Worm (Caenorhabditis elegans) whole organism, L4 larva: Measurements from ENCODE around the gene mlh-1.

Experiments used
- F37D6.2 ChIP-seq: sonication (generic microtip); optimal IDR thresholded peaks from 2 replicates; lab custom pipeline; 2016; ENCODE audit warnings: mild to moderate bottlenecking, missing genetic modification characterization, missing compliant biosample characterization
- R02D3.7 ChIP-seq: fragments of 150-350 bp; sonication (generic microtip); optimal IDR thresholded peaks from 3 replicates; lab custom pipeline; 2014; ENCODE audit warnings: missing biosample characterization, missing genetic modification characterization
- aha-1 ChIP-seq: fragments of 150-350 bp; peaks from one replicate; lab custom pipeline; 2014; ENCODE audit warnings: missing biosample characterization, missing genetic modification characterization
- ama-1 ChIP-seq: fragments of 150-350 bp; optimal IDR thresholded peaks from 2 replicates; lab custom pipeline; 2014; ENCODE audit warnings: inconsistent platforms, mixed read lengths
- ceh-28 ChIP-seq: fragments of 150-350 bp; optimal IDR thresholded peaks from 2 replicates; lab custom pipeline; 2014; ENCODE audit warnings: missing biosample characterization, missing genetic modification reagents, missing genetic modification characterization
- ceh-44 ChIP-seq: fragments of 200-800 bp; sonication (Bioruptor generic); IDR thresholded peaks from 2 replicates; pipeline ENCODE4 v1.3.6; 2022; ENCODE audit warnings: missing genetic modification reagents, missing genetic modification characterization, missing compliant biosample characterization
- ceh-62 ChIP-seq: sonication (generic microtip); optimal IDR thresholded peaks from 2 replicates; lab custom pipeline; 2017; ENCODE audit warnings: missing biosample characterization, missing genetic modification characterization
- ceh-82 ChIP-seq: sonication (generic microtip); optimal IDR thresholded peaks from 2 replicates; lab custom pipeline; 2017; ENCODE audit warnings: missing biosample characterization, missing genetic modification characterization
- ces-1 ChIP-seq: fragments of 150-350 bp; sonication (generic microtip); optimal IDR thresholded peaks from 4 replicates; lab custom pipeline; 2014; ENCODE audit warnings: missing biosample characterization, missing genetic modification reagents, missing genetic modification characterization
- ctbp-1 ChIP-seq: fragments of 200-800 bp; sonication (Bioruptor generic); IDR thresholded peaks from 2 replicates; pipeline ENCODE4 v1.3.6; 2022; ENCODE audit warnings: missing genetic modification reagents, missing genetic modification characterization, missing compliant biosample characterization
- daf-16 ChIP-seq, 3 experiments: sonication (generic microtip); optimal IDR thresholded peaks; 2 replicates each; lab custom pipeline; 2016 to 2017; ENCODE audit warnings: missing genetic modification characterization in 3 of 3, missing genetic modification reagents in 3 of 3, mild to moderate bottlenecking in 2 of 3, missing compliant biosample characterization in 2 of 3, missing biosample characterization in 1 of 3, moderate library complexity in 1 of 3
- dpl-1 ChIP-seq: fragments of 150-350 bp; optimal IDR thresholded peaks from 2 replicates; lab custom pipeline; 2014; ENCODE audit warnings: missing biosample characterization, missing genetic modification reagents, missing genetic modification characterization
- dve-1 ChIP-seq: sonication (generic microtip); optimal IDR thresholded peaks from 2 replicates; lab custom pipeline; 2017; ENCODE audit warnings: antibody characterized with exemption, mild to moderate bottlenecking, missing genetic modification characterization, missing compliant biosample characterization; ENCODE audit not compliant: insufficient read depth
- fkh-10 ChIP-seq: fragments of 150-350 bp; optimal IDR thresholded peaks from 2 replicates; lab custom pipeline; 2014; ENCODE audit warnings: missing biosample characterization, missing genetic modification reagents, missing genetic modification characterization
- gei-8 ChIP-seq: fragments of 200-800 bp; sonication (Bioruptor generic); optimal IDR thresholded peaks from 2 replicates; lab custom pipeline; 2018; ENCODE audit warnings: mild to moderate bottlenecking, missing genetic modification characterization, missing compliant biosample characterization
- hif-1 ChIP-seq, 2 experiments: sonication (generic microtip); optimal IDR thresholded peaks; 2 replicates each; lab custom pipeline; 2016 to 2017; ENCODE audit warnings: missing compliant biosample characterization in 2 of 2, missing genetic modification characterization in 2 of 2, missing genetic modification reagents in 2 of 2, missing genotype in 2 of 2, mild to moderate bottlenecking in 1 of 2
- hlh-11 ChIP-seq: fragments of 200-800 bp; sonication (Bioruptor generic); optimal IDR thresholded peaks from 2 replicates; lab custom pipeline; 2018; ENCODE audit warnings: mild to moderate bottlenecking, missing genetic modification characterization, missing compliant biosample characterization
- jun-1 ChIP-seq: fragments of 150-350 bp; optimal IDR thresholded peaks from 2 replicates; lab custom pipeline; 2014; ENCODE audit warnings: missing biosample characterization, missing genetic modification reagents, missing genetic modification characterization
- lim-7 ChIP-seq: fragments of 200-800 bp; sonication (Bioruptor generic); IDR thresholded peaks from 2 replicates; pipeline ENCODE4 v1.3.6; 2022; ENCODE audit warnings: missing genetic modification characterization, missing compliant biosample characterization
- lin-1 ChIP-seq: fragments of 200-800 bp; sonication (Bioruptor generic); IDR thresholded peaks from 2 replicates; pipeline ENCODE4 v1.3.6; 2022; ENCODE audit warnings: missing genetic modification reagents, missing genetic modification characterization, missing compliant biosample characterization
- lin-29 ChIP-seq: fragments of 200-800 bp; sonication (Bioruptor generic); IDR thresholded peaks from 2 replicates; pipeline ENCODE4 v1.3.6; 2022; ENCODE audit warnings: missing genetic modification reagents, missing genetic modification characterization, missing compliant biosample characterization
- lin-38 ChIP-seq: fragments of 200-800 bp; sonication (Bioruptor generic); IDR thresholded peaks from 2 replicates; pipeline ENCODE4 v1.3.6; 2022; ENCODE audit warnings: missing genetic modification reagents, missing genetic modification characterization, missing compliant biosample characterization
- madf-5 ChIP-seq, 2 experiments: fragments of 200-800 bp; sonication (Bioruptor generic); IDR thresholded peaks; 2 replicates each; pipeline ENCODE4 v1.3.6; 2022; ENCODE audit warnings: missing compliant biosample characterization in 2 of 2, missing genetic modification characterization in 2 of 2
- mdl-1 ChIP-seq, 2 experiments: fragments of 150-350 bp in 1 of 2; sonication (generic microtip) in 1 of 2; optimal IDR thresholded peaks; 2 replicates each; lab custom pipeline; 2014 to 2017; ENCODE audit warnings: missing biosample characterization in 2 of 2, missing genetic modification characterization in 2 of 2
- mes-2 ChIP-seq: sonication (generic microtip); optimal IDR thresholded peaks from 2 replicates; lab custom pipeline; 2016; ENCODE audit warnings: missing genotype, mild to moderate bottlenecking, missing genetic modification characterization, missing compliant biosample characterization; ENCODE audit not compliant: poor library complexity, severe bottlenecking
- nhr-10 ChIP-seq: fragments of 150-350 bp; optimal IDR thresholded peaks from 2 replicates; lab custom pipeline; 2014; ENCODE audit warnings: missing biosample characterization, missing genetic modification characterization
- nhr-25 ChIP-seq: sonication (generic microtip); optimal IDR thresholded peaks from 2 replicates; lab custom pipeline; 2017; ENCODE audit warnings: missing genetic modification characterization, mild to moderate bottlenecking, missing compliant biosample characterization, antibody characterized with exemption, moderate library complexity, borderline replicate concordance; ENCODE audit not compliant: insufficient read depth
- nhr-28 ChIP-seq: fragments of 150-350 bp; optimal IDR thresholded peaks from 2 replicates; lab custom pipeline; 2014; ENCODE audit warnings: missing biosample characterization, missing genetic modification characterization
- nhr-77 ChIP-seq: fragments of 150-350 bp; optimal IDR thresholded peaks from 2 replicates; lab custom pipeline; 2014; ENCODE audit warnings: missing biosample characterization, missing genetic modification characterization
- php-3 ChIP-seq: fragments of 200-800 bp; sonication (Bioruptor generic); IDR thresholded peaks from 2 replicates; pipeline ENCODE4 v1.3.6; 2022; ENCODE audit warnings: missing genetic modification reagents, missing genetic modification characterization, missing compliant biosample characterization
- pqm-1 ChIP-seq: sonication (generic microtip); optimal IDR thresholded peaks from 2 replicates; lab custom pipeline; 2017; ENCODE audit warnings: missing biosample characterization, missing genetic modification characterization
- rbr-2 ChIP-seq: sonication (generic microtip); optimal IDR thresholded peaks from 2 replicates; lab custom pipeline; 2016; ENCODE audit warnings: missing genotype, missing genetic modification characterization, missing compliant biosample characterization
- sdz-12 ChIP-seq: fragments of 200-800 bp; sonication (Bioruptor generic); optimal IDR thresholded peaks from 2 replicates; lab custom pipeline; 2018; ENCODE audit warnings: mild to moderate bottlenecking, missing genetic modification characterization, missing compliant biosample characterization
- set-16 ChIP-seq: fragments of 200-800 bp; sonication (Bioruptor generic); IDR thresholded peaks from 2 replicates; pipeline ENCODE4 v1.3.6; 2022; ENCODE audit warnings: missing genetic modification reagents, missing genetic modification characterization, missing compliant biosample characterization
- snpc-1.2 ChIP-seq: fragments of 200-800 bp; sonication (Bioruptor generic); IDR thresholded peaks from 2 replicates; pipeline ENCODE4 v1.3.6; 2022; ENCODE audit warnings: missing genetic modification reagents, missing genetic modification characterization, missing compliant biosample characterization
- spr-1 ChIP-seq: sonication (generic microtip); optimal IDR thresholded peaks from 2 replicates; lab custom pipeline; 2016; ENCODE audit warnings: mild to moderate bottlenecking, missing genetic modification characterization, missing compliant biosample characterization
- spr-3 ChIP-seq: fragments of 200-800 bp; sonication (Bioruptor generic); optimal IDR thresholded peaks from 2 replicates; lab custom pipeline; 2018; ENCODE audit warnings: mild to moderate bottlenecking, missing genetic modification characterization, missing compliant biosample characterization
- tag-97 ChIP-seq: fragments of 200-800 bp; sonication (Bioruptor generic); IDR thresholded peaks from 2 replicates; pipeline ENCODE4 v1.3.6; 2022; ENCODE audit warnings: missing genetic modification characterization, missing compliant biosample characterization
- unc-62 ChIP-seq, 3 experiments: fragments of 150-350 bp in 1 of 3; sonication (generic microtip); optimal IDR thresholded peaks in 2 of 3; peaks in 1 of 3; 1 replicate in 1 of 3; 2 replicates in 2 of 3; lab custom pipeline; 2014 to 2017; ENCODE audit warnings: missing biosample characterization in 3 of 3, missing genetic modification characterization in 3 of 3, missing genetic modification reagents in 3 of 3, missing genotype in 1 of 3
- ztf-7 ChIP-seq: fragments of 150-350 bp; optimal IDR thresholded peaks from 2 replicates; lab custom pipeline; 2014; ENCODE audit warnings: missing biosample characterization, missing genetic modification characterization

mlh-1 gene

ce11 chrIII:13540791-13541190, 26.4 kb upstream of the mlh-1 start:
- TF ChIP-seq ceh-62 (tag; lab: Kevin White, UChicago) (no peak), set-16 (GFP tag; lab: Robert Waterston, UW) (peak; percentile 50)

ce11 chrIII:13535735-13536390, 21.5 kb upstream of the mlh-1 start:
- TF ChIP-seq snpc-1.2 (no peak), aha-1 (tag; lab: Kevin White, UChicago) (peak; percentile 96), mdl-1 (tag; optimal IDR thresholded peaks at IDR 0.05; lab: Kevin White, UChicago) (no peak), ceh-44 (GFP tag; lab: Robert Waterston, UW) (no peak)

- peak in 1 of 2 experiments; percentile 18 for TF ChIP-seq unc-62 (GFP tag; optimal IDR thresholded peaks at IDR 0.05 in 1 of 2; lab: Kevin White, UChicago)
- TF ChIP-seq unc-62 (tag; optimal IDR thresholded peaks at IDR 0.05; lab: Kevin White, UChicago), result no peak
- 0 out of 2 replicates have a peak, but pooled peaks have one; percentile 9 for TF ChIP-seq set-16 (GFP tag; lab: Robert Waterston, UW)
- peak; percentile 41 for TF ChIP-seq lin-38
- no peak for TF ChIP-seq ama-1 (lab: Kevin White, UChicago)
- peak; percentile 2 for TF ChIP-seq hlh-11 (tag; lab: Kevin White, UChicago)
- peak; percentile 21 for TF ChIP-seq mes-2 (tag; lab: Kevin White, UChicago)
- peak; percentile 6 for TF ChIP-seq nhr-28 (tag; lab: Kevin White, UChicago)
- TF ChIP-seq rbr-2, result no peak
These were observed 20.3 kb upstream of the mlh-1 start for ce11 chrIII:13534704-13535103.

- TF ChIP-seq aha-1 (tag; lab: Kevin White, UChicago) (peak; percentile 68), dve-1 (peak; percentile 3), nhr-28 (tag; lab: Kevin White, UChicago) (no peak), daf-16 (GFP tag; optimal IDR thresholded peaks at IDR 0.05; lab: Kevin White, UChicago) (no peak), daf-16 (tag; optimal IDR thresholded peaks at IDR 0.05; lab: Kevin White, UChicago) (peak; percentile 37)
These were observed 16.5 kb upstream of the mlh-1 start for ce11 chrIII:13530838-13531237.

ce11 chrIII:13530017-13530416, 15.6 kb upstream of the mlh-1 start:
- TF ChIP-seq nhr-25 (tag; lab: Kevin White, UChicago) (peak; percentile 50), F37D6.2 (no peak), dve-1 (peak; percentile 54), fkh-10 (GFP tag; lab: Kevin White, UChicago) (no peak), daf-16 (GFP tag; optimal IDR thresholded peaks at IDR 0.05; lab: Kevin White, UChicago) (no peak), daf-16 (tag; optimal IDR thresholded peaks at IDR 0.05; lab: Kevin White, UChicago) (peak; percentile 27), aha-1 (tag; lab: Kevin White, UChicago) (no peak), lin-1 (GFP tag; lab: Robert Waterston, UW) (no peak), lin-29 (GFP tag; lab: Robert Waterston, UW) (no peak), php-3 (no peak), spr-3 (GFP tag; lab: Kevin White, UChicago) (no peak), madf-5 (GFP tag; IDR thresholded peaks at IDR 0.05; lab: Robert Waterston, UW) (no peak), ctbp-1 (GFP tag; lab: Robert Waterston, UW) (no peak), ztf-7 (tag; lab: Kevin White, UChicago) (no peak), spr-1 (tag; lab: Kevin White, UChicago) (no peak), tag-97 (GFP tag; lab: Robert Waterston, UW) (no peak), nhr-10 (tag; lab: Kevin White, UChicago) (no peak), lin-38 (peak; percentile 95), R02D3.7 (tag; lab: Kevin White, UChicago) (no peak), dpl-1 (GFP tag; lab: Kevin White, UChicago) (peak; percentile 79), gei-8 (GFP tag; lab: Kevin White, UChicago) (no peak), ceh-82 (tag; lab: Kevin White, UChicago) (no peak), nhr-77 (tag; lab: Kevin White, UChicago) (no peak), ceh-44 (GFP tag; lab: Robert Waterston, UW) (no peak), sdz-12 (GFP tag; lab: Kevin White, UChicago) (no peak), ceh-28 (tag; lab: Kevin White, UChicago) (no peak), pqm-1 (tag; lab: Kevin White, UChicago) (no peak), jun-1 (tag; lab: Kevin White, UChicago) (no peak), lim-7 (GFP tag; lab: Robert Waterston, UW) (no peak), ama-1 (lab: Kevin White, UChicago) (no peak), hif-1 (tag; optimal IDR thresholded peaks at IDR 0.05; lab: Kevin White, UChicago) (peak in 1 of 2 experiments; percentile 38), ces-1 (GFP tag; lab: Kevin White, UChicago) (no peak)
